Worm (Caenorhabditis elegans) whole organism, L3 larva: ENCODE data around the gene srh-100.

Source experiments
- ZK546.5 ChIP-seq: sonication (generic microtip); optimal IDR thresholded peaks from 2 replicates; lab custom pipeline; 2017; ENCODE audit warnings: missing biosample characterization, missing genetic modification characterization
- ama-1 ChIP-seq: fragments of 150-350 bp; optimal IDR thresholded peaks from 2 replicates; lab custom pipeline; 2018
- egl-27 ChIP-seq: sonication (generic microtip); optimal IDR thresholded peaks from 4 replicates; lab custom pipeline; 2017; ENCODE audit warnings: missing biosample characterization, missing genetic modification reagents, missing genetic modification characterization
- elt-1 ChIP-seq: fragments of 150-350 bp; optimal IDR thresholded peaks from 2 replicates; lab custom pipeline; 2014; ENCODE audit warnings: missing biosample characterization, missing genetic modification characterization
- fkh-10 ChIP-seq: sonication (generic microtip); optimal IDR thresholded peaks from 2 replicates; lab custom pipeline; 2017; ENCODE audit warnings: missing biosample characterization, missing genetic modification reagents, missing genetic modification characterization
- mdl-1 ChIP-seq: fragments of 150-350 bp; optimal IDR thresholded peaks from 2 replicates; lab custom pipeline; 2014; ENCODE audit warnings: missing biosample characterization, missing genetic modification characterization
- nhr-11 ChIP-seq: fragments of 150-350 bp; optimal IDR thresholded peaks from 2 replicates; lab custom pipeline; 2014; ENCODE audit warnings: missing biosample characterization, missing genetic modification characterization
- nhr-12 ChIP-seq: fragments of 150-350 bp; optimal IDR thresholded peaks from 2 replicates; lab custom pipeline; 2014; ENCODE audit warnings: missing biosample characterization, missing genetic modification characterization
- nhr-76 ChIP-seq: fragments of 150-350 bp; sonication (generic microtip); optimal IDR thresholded peaks from 5 replicates; lab custom pipeline; 2014; ENCODE audit warnings: missing biosample characterization, missing genetic modification characterization
- snpc-4 ChIP-seq: fragments of 150-350 bp; optimal IDR thresholded peaks from 2 replicates; lab custom pipeline; 2014; ENCODE audit warnings: missing biosample characterization, missing genetic modification characterization
- tbx-2 ChIP-seq: sonication (generic microtip); optimal IDR thresholded peaks from 2 replicates; lab custom pipeline; 2016; ENCODE audit warnings: mild to moderate bottlenecking, missing genetic modification characterization, missing compliant biosample characterization
- unc-39 ChIP-seq: sonication (generic microtip); optimal IDR thresholded peaks from 4 replicates; lab custom pipeline; 2017; ENCODE audit warnings: missing biosample characterization, missing genetic modification characterization
- unc-62 ChIP-seq: fragments of 150-350 bp; sonication (generic microtip); optimal IDR thresholded peaks from 4 replicates; lab custom pipeline; 2014; ENCODE audit warnings: missing biosample characterization, missing genetic modification reagents, missing genetic modification characterization
- zag-1 ChIP-seq: fragments of 150-350 bp; optimal IDR thresholded peaks from 2 replicates; lab custom pipeline; 2014; ENCODE audit warnings: missing biosample characterization, missing genetic modification characterization

DNA sequence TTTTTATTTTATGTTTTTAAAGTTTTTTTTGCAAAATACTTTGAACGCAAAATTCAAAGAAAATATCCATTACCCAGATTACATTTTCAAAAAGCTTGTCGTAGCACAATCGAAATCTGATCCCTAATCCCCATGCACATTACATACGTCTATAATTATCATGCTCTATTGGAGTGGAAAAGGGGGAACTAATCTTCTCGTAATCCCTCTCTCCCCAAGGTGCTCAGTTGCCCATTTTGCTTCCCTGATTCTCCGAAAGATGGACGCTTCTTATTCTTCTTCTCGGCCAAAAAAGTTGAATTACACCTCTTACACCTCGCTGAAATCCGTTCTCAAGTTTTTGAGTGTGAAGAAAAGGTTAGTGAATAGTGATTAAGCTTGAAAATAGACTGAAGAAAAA is 3.4 kb downstream of the srh-100 start, which contains the start of gene fbxc-53:
- TF ChIP-seq elt-1 (tag; lab: Kevin White, UChicago) (no peak), ama-1 (lab: Kevin White, UChicago) (no peak), nhr-12 (tag; lab: Kevin White, UChicago) (no peak), fkh-10 (GFP tag; lab: Kevin White, UChicago) (no peak), nhr-76 (no peak), tbx-2 (tag; lab: Kevin White, UChicago) (no peak), nhr-11 (tag; lab: Kevin White, UChicago) (no peak), ZK546.5 (tag; lab: Kevin White, UChicago) (no peak), snpc-4 (tag; lab: Kevin White, UChicago) (no peak), egl-27 (tag; lab: Kevin White, UChicago) (no peak), mdl-1 (tag; lab: Kevin White, UChicago) (no peak), unc-39 (tag; lab: Kevin White, UChicago) (no peak), unc-62 (GFP tag; lab: Kevin White, UChicago) (no peak), zag-1 (tag; lab: Kevin White, UChicago) (no peak)
